Worm (Caenorhabditis elegans): ENCODE data around the gene ZC404.2.

ZC404.2 gene

ce11 chrV:6806340-6806739 lies 18.6 kb downstream of the ZC404.2 start, which contains the start of gene dmsr-12:
Gene dmsr-12, minus strand, starts transcription at chrV:6806440.
- TF ChIP-seq F16B12.6 (tag; optimal IDR thresholded peaks at IDR 0.05) (no peak), nhr-20 (tag; optimal IDR thresholded peaks at IDR 0.05) (no peak), sptf-1 (tag; optimal IDR thresholded peaks at IDR 0.05) (no peak), hlh-4 (tag; optimal IDR thresholded peaks at IDR 0.05) (no peak), nhr-85 (tag) (no peak), unc-86 (tag; optimal IDR thresholded peaks at IDR 0.05) (no peak), lin-35 (GFP tag; optimal IDR thresholded peaks at IDR 0.05) (no peak), tbx-2 (tag; optimal IDR thresholded peaks at IDR 0.05) (no peak), pag-3 (tag; optimal IDR thresholded peaks at IDR 0.05; ENCODE audit: borderline replicate concordance, insufficient read depth) (no peak), nhr-47 (tag; optimal IDR thresholded peaks at IDR 0.05) (no peak), nhr-237 (tag; optimal IDR thresholded peaks at IDR 0.05) (no peak), unc-130 (tag; optimal IDR thresholded peaks at IDR 0.05) (no peak), zip-4 (GFP tag; optimal IDR thresholded peaks at IDR 0.05) (no peak), skn-1 (tag; optimal IDR thresholded peaks at IDR 0.05) (no peak), mdl-1 (tag; optimal IDR thresholded peaks at IDR 0.05) (no peak), nhr-12 (tag; optimal IDR thresholded peaks at IDR 0.05) (no peak), tlp-1 (tag; optimal IDR thresholded peaks at IDR 0.05) (no peak), swsn-7 (tag; optimal IDR thresholded peaks at IDR 0.05) (no peak)

ce11 chrV:6808962-6809361 lies 21.2 kb downstream of the ZC404.2 start, which contains the start of gene dmsr-16:
Gene dmsr-16, minus strand, starts transcription at chrV:6809062.
- TF ChIP-seq grh-1 (GFP tag; IDR thresholded peaks at IDR 0.05) (no peak), hlh-4 (tag; optimal IDR thresholded peaks at IDR 0.05) (no peak), elt-3 (tag; optimal IDR thresholded peaks at IDR 0.05) (no peak), snpc-4 (tag; optimal IDR thresholded peaks at IDR 0.05) (no peak), C04F5.9 (tag; optimal IDR thresholded peaks at IDR 0.05) (no peak), nhr-19 (GFP tag; conservative IDR thresholded peaks at IDR 0.05) (no peak), ceh-82 (tag; optimal IDR thresholded peaks at IDR 0.05) (no peak), tlp-1 (tag; optimal IDR thresholded peaks at IDR 0.05) (no peak), unc-30 (tag; optimal IDR thresholded peaks at IDR 0.05) (no peak)

- no peak for TF ChIP-seq ceh-90 (tag; optimal IDR thresholded peaks at IDR 0.05)
- no peak for TF ChIP-seq nhr-237 (tag; optimal IDR thresholded peaks at IDR 0.05)
- peak; percentile 32 for TF ChIP-seq elt-2 (tag; optimal IDR thresholded peaks at IDR 0.05)
- no peak for TF ChIP-seq tlp-1 (tag; optimal IDR thresholded peaks at IDR 0.05)
- no peak for TF ChIP-seq nhr-11 (tag; optimal IDR thresholded peaks at IDR 0.05)
- TF ChIP-seq ama-1 (optimal IDR thresholded peaks at IDR 0.05) = no peak
- TF ChIP-seq nhr-28 (tag; optimal IDR thresholded peaks at IDR 0.05) = no peak
- TF ChIP-seq unc-98 (GFP tag; IDR thresholded peaks at IDR 0.05) = no peak
Measured at ce11 chrV:6810091-6810490, 22.3 kb downstream of the ZC404.2 start.

- TF ChIP-seq skn-1 (tag; optimal IDR thresholded peaks at IDR 0.05) (no peak), ceh-63 (GFP tag; optimal IDR thresholded peaks at IDR 0.05) (no peak), irx-1 (tag; optimal IDR thresholded peaks at IDR 0.05) (no peak), tlp-1 (tag; optimal IDR thresholded peaks at IDR 0.05) (peak; percentile 50), elt-2 (tag; optimal IDR thresholded peaks at IDR 0.05) (peak; percentile 77)
Measured at ce11 chrV:6811863-6812262, 24.1 kb downstream of the ZC404.2 start.

- no peak for TF ChIP-seq lir-3 (tag; optimal IDR thresholded peaks at IDR 0.05; ENCODE audit: poor library complexity)
- no peak for TF ChIP-seq hlh-17 (GFP tag; optimal IDR thresholded peaks at IDR 0.05; ENCODE audit: borderline replicate concordance)
- no peak for TF ChIP-seq efl-1 (optimal IDR thresholded peaks at IDR 0.05)
- peak in 1 of 2 experiments; percentile 77 for TF ChIP-seq efl-1 (GFP tag; optimal IDR thresholded peaks at IDR 0.05 in 1 of 2)
- no peak for TF ChIP-seq unc-30 (tag; optimal IDR thresholded peaks at IDR 0.05)
Measured at ce11 chrV:6813862-6814261, 26.1 kb downstream of the ZC404.2 start.
